Worm (Caenorhabditis elegans) whole organism, mixed stage, embryonic: ENCODE measurements around the gene F47F2.1.

Source experiments
- blmp-1 ChIP-seq: fragments of 150-350 bp; optimal IDR thresholded peaks from 2 replicates; lab custom pipeline; 2014; ENCODE audit warnings: missing biosample characterization, missing genetic modification characterization
- elt-3 ChIP-seq: fragments of 150-350 bp; optimal IDR thresholded peaks from 2 replicates; lab custom pipeline; 2014; ENCODE audit warnings: missing biosample characterization, missing genetic modification characterization
- flh-1 ChIP-seq: fragments of 200-800 bp; sonication (Bioruptor generic); optimal IDR thresholded peaks from 2 replicates; lab custom pipeline; 2018; ENCODE audit warnings: mild to moderate bottlenecking, missing genetic modification characterization, moderate library complexity, missing compliant biosample characterization
- nhr-237 ChIP-seq: fragments of 150-350 bp; optimal IDR thresholded peaks from 2 replicates; lab custom pipeline; 2014; ENCODE audit warnings: missing biosample characterization, missing genetic modification characterization
- pha-4 ChIP-seq: fragments of 150-350 bp; optimal IDR thresholded peaks from 2 replicates; lab custom pipeline; 2018; ENCODE audit warnings: missing biosample characterization, missing genetic modification reagents, missing genetic modification characterization
- snpc-4 ChIP-seq: fragments of 150-350 bp; optimal IDR thresholded peaks from 2 replicates; lab custom pipeline; 2014; ENCODE audit warnings: missing biosample characterization, missing genetic modification characterization

DNA sequence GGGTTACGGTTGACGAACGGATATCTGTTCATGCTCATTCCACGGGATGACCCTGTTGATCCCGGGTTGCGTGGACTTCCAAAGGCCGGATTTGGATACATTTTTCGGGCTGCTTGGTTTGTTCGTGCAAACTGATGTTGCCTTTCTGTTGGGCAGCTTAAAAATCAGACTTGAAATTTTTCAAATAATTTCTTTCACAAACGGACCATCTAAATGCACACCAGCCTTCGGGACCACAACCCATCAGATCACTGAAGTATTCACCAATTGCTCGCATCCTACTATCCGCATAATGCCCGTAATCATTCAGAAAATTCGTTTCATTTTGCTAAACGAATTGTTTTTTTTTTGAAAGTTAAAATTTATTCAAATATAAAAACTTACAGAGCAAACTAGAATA, 17.2 kb downstream of the F47F2.1 start, which contains the start of gene F47F2.3:
- TF ChIP-seq elt-3 (tag; lab: Kevin White, UChicago) (no peak), pha-4 (tag; lab: Kevin White, UChicago) (no peak), snpc-4 (tag; lab: Kevin White, UChicago) (no peak), nhr-237 (tag; lab: Kevin White, UChicago) (no peak), flh-1 (no peak), blmp-1 (no peak)
